Worm (Caenorhabditis elegans): ENCODE measurements around the gene F25B5.5.

DNA sequence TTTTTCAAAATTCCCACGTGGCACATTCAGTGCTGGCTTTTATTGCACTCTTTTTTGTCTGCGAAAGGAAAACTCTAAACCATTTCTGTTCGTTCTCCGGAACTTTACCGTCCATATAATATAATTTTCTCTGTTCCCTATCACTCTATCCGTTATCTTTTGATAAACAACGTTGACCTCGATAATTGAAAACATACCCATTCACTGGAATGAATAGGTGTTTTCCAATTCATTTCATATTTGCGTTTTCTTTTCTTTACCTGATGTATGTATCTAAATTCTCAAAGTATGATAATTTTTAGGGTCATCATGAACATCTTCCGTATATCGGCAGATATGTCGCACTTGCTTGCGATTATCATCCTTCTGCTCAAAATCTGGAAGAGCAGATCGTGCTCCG, 39.2 kb downstream of the F25B5.5 start, which contains the start of gene erd-2.2:
- no peak for TF ChIP-seq nhr-76 (tag; optimal IDR thresholded peaks at IDR 0.05)
- TF ChIP-seq unc-39 (tag; optimal IDR thresholded peaks at IDR 0.05): no peak
- TF ChIP-seq ceh-83 (GFP tag; optimal IDR thresholded peaks at IDR 0.05): no peak
- TF ChIP-seq unc-62 (GFP tag; optimal IDR thresholded peaks at IDR 0.05): no peak

Data from whole organism, mixed stage, embryonic.